Worm (Caenorhabditis elegans): ENCODE results near the gene C07B5.8.

The C07B5.8 gene

DNA sequence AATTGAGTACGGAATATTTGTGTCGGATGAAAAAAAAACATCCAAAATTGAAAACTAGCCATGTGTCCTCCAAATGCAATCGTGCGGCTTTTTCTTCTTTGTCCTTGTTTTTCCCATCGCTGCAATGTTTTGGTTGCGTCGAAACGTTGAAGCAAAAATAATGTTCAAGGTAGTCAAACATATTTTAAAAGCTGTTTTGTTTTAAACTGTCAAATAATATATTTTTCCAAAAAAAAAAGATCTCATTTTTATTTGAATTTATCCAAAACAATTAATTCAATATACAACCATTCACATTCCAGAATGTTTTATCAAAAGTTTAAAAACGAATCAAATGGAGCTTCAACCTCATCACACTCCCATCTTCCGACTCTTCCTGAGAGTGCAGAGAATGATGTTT, 17.8 kb downstream of the C07B5.8 start, which contains the start of gene C07B5.6:
Gene C07B5.6 (plus strand): TSS at position 301 of the 400 bp plus-strand sequence.
- no peak for TF ChIP-seq dao-5 (tag; optimal IDR thresholded peaks at IDR 0.05)
- TF ChIP-seq him-1 (tag; optimal IDR thresholded peaks at IDR 0.05), result no peak
- TF ChIP-seq W03F9.2 (tag; optimal IDR thresholded peaks at IDR 0.05), result no peak

DNA sequence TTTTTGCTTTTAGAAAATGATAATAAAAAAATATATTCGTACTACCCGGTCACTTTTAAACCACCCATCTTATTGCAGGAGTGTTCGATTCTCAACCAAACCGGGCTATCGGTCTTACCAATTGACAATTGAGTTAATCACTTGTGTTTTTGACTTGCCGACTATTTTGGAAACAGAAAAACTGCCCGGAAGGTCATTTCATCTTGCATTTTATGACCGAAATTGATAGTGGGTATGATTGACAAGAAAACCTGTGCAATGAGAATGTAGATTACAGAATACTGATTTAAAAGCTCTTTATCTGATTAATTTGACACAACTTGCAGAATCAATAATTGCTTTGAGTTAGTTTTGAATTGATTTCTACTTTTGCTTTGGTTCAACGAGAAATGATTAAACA, 19.5 kb downstream of the C07B5.8 start, which contains the start of gene C07B5.2:
Gene C07B5.2 (minus strand): TSS at position 101 of the 400 bp plus-strand sequence.
- TF ChIP-seq him-1 (tag; optimal IDR thresholded peaks at IDR 0.05), result no peak
- TF ChIP-seq dao-5 (tag; optimal IDR thresholded peaks at IDR 0.05), result no peak
- no peak for TF ChIP-seq W03F9.2 (tag; optimal IDR thresholded peaks at IDR 0.05)

DNA sequence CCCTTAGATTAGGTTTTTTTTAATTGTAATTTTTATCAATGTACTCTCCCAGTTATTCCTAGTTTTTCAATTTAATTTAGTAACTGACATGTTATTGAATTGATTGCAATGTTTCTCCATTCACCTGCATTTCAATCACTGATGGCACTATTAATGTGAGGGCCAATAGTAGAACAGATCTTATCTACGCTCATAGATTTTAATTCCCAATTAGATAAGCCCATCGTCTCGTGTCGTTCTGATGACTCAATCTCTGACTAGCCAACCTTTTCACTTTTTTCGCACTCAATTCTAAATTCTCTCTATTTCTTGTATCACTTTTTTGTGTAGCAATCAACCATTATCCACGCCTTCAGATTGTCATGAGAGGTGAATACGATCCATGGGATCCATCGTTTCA, 24.1 kb downstream of the C07B5.8 start:
- no peak for TF ChIP-seq dao-5 (tag; optimal IDR thresholded peaks at IDR 0.05)
- no peak for TF ChIP-seq him-1 (tag; optimal IDR thresholded peaks at IDR 0.05)
- no peak for TF ChIP-seq W03F9.2 (tag; optimal IDR thresholded peaks at IDR 0.05)

DNA sequence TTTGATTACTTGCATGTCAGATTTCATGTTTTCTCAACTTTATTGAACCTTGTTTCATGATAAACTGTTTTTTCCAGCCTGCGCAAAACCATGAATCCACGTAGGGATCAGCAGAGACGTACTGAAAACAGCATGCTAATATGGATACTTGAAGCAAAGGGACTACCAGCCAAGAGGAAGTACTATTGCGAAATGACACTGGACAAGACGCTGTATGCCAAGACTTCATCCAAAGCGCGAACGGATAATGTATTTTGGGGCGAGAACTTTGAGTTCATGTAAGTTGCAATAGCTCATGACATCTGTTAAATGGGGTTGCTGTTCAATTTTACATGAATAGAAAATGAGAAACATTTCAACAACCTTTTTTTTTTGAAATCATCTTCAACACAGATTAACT, 26.1 kb downstream of the C07B5.8 start:
- TF ChIP-seq dao-5 (tag; optimal IDR thresholded peaks at IDR 0.05) (no peak), W03F9.2 (tag; optimal IDR thresholded peaks at IDR 0.05) (no peak), him-1 (tag; optimal IDR thresholded peaks at IDR 0.05) (no peak)

DNA sequence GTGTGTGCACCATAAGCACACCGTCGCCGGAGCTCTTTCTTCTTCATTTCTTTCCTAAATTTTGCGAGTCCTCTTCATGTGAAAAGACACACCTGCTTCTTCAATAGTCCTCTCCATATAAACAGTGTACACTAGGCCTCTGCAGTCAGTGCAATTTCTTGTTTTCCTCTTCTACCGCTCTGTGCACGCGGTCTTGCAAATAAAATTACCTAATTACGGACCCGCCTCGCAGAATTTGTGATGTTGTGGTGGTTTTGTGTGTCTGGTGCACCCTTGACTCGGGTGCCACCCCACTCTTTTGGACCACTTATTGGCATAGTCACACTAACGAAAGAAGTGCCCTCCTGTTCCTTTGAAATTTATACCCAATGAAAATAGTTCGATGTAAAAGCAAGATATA, 26.6 kb downstream of the C07B5.8 start:
- TF ChIP-seq dao-5 (tag; optimal IDR thresholded peaks at IDR 0.05) (no peak), him-1 (tag; optimal IDR thresholded peaks at IDR 0.05) (no peak), W03F9.2 (tag; optimal IDR thresholded peaks at IDR 0.05) (no peak)

DNA sequence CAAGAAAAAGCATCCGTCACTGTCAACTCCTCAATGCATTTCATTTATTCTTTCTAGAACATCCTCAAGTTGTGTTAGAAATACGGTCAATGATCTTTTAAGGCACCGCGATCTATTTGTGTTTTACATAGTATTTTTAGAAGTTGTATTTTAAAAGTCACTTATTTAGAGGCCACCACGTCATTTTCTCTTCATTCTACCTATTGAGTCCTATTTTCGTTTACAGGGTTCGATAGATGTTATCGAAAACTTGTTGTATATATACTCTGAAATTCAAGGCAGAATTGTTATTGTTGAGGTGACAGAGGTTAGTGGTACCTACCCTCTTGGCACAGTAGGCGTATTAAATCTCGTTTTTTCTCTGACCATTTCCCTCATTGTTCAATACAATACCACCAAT, 27.0 kb downstream of the C07B5.8 start:
- TF ChIP-seq dao-5 (tag; optimal IDR thresholded peaks at IDR 0.05) (no peak), W03F9.2 (tag; optimal IDR thresholded peaks at IDR 0.05) (no peak), him-1 (tag; optimal IDR thresholded peaks at IDR 0.05) (no peak)

DNA sequence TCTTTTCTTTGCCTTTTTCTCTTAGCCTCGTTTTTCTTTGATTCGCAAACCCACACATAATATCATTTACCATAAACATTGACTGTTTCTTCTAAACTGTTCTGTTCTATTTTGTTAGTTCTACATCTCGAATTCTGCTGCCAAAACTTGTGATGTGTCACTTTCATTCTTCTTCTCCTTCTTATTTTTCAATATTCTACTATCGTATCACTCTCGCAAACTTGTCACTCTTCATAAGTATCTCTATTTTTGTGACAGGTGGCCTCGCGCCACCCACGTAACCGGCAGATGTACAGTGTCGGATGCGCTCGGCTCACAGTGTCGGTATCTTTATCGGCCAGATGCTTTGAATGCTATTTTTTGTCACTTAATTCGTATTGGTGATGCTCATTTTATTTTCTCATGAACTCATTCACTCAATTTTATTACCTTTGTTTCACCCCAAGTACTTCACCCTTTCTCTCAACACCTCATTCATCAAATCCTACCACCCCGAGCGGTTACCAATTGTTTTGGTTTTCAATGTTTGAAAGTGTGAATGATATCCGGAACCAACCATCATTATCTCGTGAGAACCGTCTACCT, 28.0 kb downstream of the C07B5.8 start:
- TF ChIP-seq him-1 (tag; optimal IDR thresholded peaks at IDR 0.05) (no peak), W03F9.2 (tag; optimal IDR thresholded peaks at IDR 0.05) (no peak), dao-5 (tag; optimal IDR thresholded peaks at IDR 0.05) (no peak)

DNA sequence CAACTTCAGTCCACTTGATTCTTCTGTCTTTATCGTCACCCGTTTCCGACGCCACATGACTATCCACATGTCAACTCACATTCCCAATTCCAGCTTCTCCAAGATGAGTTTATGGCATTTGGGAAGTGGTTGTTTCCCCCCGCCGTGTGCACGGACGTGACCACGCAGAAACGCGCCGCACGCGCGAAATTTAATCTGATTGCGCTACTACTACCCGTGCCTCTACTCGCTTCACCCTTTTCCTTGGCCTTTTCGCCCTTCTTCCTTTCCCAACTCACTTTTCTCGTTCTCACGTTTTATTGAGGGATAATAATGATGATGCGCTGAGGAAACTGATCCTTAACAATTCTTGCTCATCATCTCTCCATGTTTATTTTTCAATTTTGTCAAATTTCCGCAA, 30.2 kb downstream of the C07B5.8 start:
- TF ChIP-seq W03F9.2 (tag; optimal IDR thresholded peaks at IDR 0.05) (no peak), him-1 (tag; optimal IDR thresholded peaks at IDR 0.05) (no peak), dao-5 (tag; optimal IDR thresholded peaks at IDR 0.05) (no peak)

DNA sequence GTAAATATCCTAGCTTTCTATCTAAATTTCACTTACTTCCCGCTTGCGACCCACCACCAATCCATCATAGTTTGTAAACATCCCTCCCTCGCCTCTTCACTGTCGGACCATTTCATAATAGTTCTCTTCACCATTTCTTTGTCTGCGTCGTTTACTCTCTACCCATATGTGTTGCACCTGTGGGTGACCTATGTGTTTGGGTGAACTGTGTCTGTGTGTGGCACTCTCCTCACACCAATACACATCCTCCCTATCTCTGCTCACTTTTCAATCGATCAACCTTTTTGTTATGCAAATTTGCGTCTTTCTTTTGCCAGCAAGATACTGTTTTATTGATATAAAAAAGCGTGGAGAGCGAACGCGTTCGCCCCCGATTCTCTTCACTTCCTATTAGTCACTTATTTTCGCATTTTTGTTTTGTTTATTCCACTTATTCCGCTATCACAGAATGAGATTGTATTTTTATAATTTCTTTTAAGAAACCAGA, 31.6 kb downstream of the C07B5.8 start:
- TF ChIP-seq W03F9.2 (tag; optimal IDR thresholded peaks at IDR 0.05), result no peak
- no peak for TF ChIP-seq him-1 (tag; optimal IDR thresholded peaks at IDR 0.05)
- TF ChIP-seq dao-5 (tag; optimal IDR thresholded peaks at IDR 0.05), result no peak

DNA sequence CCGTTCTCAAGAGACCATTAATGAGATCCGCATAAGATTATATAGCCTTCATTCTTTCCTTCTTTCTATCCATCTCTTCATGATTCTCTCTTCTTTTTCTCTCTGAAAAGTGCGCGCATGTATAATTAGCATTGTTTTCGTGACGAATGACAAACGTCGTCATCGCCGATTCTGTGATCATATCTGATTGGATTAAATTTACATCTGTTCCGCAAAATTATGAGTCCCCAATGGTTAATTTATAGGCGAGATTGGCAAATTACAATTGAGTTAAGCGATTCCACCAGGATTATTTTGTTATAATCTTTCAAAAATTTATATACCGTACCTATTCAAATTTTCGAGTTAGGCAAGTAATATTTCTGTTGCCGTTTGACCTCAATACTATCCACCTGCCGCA, 32.3 kb downstream of the C07B5.8 start:
- TF ChIP-seq him-1 (tag; optimal IDR thresholded peaks at IDR 0.05) (no peak), W03F9.2 (tag; optimal IDR thresholded peaks at IDR 0.05) (no peak), dao-5 (tag; optimal IDR thresholded peaks at IDR 0.05) (no peak)

DNA sequence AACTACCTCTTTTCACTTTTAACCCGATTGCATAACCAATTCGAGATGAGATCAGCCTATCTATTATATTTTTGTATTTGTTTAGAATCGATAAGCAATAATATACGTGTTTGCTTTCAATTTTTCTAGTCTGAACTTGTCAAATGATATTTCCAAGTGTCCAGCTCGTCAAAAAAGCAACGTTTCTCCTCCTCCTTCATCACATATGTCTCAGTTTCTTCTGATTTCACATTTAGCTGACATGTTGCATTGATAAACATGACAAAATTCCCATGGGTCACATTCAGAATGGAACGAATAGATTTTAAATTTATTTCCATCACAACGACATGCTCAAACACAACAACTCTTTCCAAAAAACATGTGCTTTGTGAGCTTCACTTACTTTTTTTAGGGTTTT, 37.2 kb downstream of the C07B5.8 start:
- no peak for TF ChIP-seq W03F9.2 (tag; optimal IDR thresholded peaks at IDR 0.05)
- TF ChIP-seq him-1 (tag; optimal IDR thresholded peaks at IDR 0.05), result no peak
- no peak for TF ChIP-seq dao-5 (tag; optimal IDR thresholded peaks at IDR 0.05)

DNA sequence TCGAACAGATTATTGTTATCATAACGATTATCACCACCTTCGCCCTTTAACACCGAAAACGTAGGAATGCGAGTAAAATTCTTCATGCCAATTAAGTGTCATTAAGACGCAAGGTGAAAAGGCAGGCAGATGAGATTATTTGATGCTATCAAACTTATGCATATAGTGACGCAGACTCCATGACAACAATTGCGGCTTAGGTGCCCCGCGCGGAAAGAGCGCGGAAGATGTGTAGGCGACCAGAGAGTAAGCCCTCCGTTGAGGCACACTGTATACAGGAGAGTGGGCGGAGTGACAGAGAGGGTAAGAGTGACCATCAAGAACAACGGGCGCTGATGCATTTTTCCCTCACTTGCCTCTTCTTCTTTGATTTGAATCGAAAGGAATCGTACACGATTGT, 41.9 kb downstream of the C07B5.8 start:
- TF ChIP-seq W03F9.2 (tag; optimal IDR thresholded peaks at IDR 0.05), result no peak
- no peak for TF ChIP-seq dao-5 (tag; optimal IDR thresholded peaks at IDR 0.05)
- TF ChIP-seq him-1 (tag; optimal IDR thresholded peaks at IDR 0.05), result no peak

DNA sequence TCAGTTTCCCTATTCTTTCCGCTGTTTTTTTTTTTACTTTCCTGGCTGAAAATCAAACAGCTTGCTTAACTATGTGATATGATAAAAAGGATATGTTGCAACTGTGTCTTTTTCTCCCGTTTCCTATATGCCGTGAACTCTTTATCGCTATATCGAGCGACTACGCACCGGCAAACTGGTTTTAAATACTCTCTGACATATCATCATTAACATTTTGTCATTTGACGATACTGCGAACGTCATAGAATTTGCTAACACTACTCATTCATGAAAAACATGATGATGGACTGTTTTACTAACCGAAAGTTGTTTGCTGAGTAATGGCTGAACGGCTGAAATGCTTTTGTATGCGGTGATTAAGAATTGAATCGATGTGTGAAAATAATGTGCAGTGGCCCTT, 45.1 kb downstream of the C07B5.8 start:
- TF ChIP-seq dao-5 (tag; optimal IDR thresholded peaks at IDR 0.05) (no peak), him-1 (tag; optimal IDR thresholded peaks at IDR 0.05) (no peak), W03F9.2 (tag; optimal IDR thresholded peaks at IDR 0.05) (no peak)

DNA sequence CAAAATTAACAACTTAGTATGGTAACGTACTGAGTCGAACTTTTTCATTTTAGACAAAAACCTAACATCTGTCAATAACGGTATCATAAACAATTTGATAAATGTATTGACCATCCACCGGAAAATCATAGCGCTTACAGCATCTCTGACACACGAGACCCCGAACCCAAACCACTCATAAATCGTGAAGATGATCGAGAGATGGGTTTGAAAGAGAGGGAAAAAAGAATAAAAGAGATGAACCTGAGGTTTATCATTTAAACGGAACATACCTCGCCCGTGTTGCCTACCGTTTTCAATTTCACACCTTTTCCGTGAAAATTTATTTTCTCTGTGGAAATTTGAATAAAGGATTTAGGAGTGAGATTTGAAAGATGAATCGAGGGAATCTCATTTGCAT, 47.0 kb downstream of the C07B5.8 start:
- TF ChIP-seq W03F9.2 (tag; optimal IDR thresholded peaks at IDR 0.05), result no peak
- TF ChIP-seq dao-5 (tag; optimal IDR thresholded peaks at IDR 0.05), result no peak
- TF ChIP-seq him-1 (tag; optimal IDR thresholded peaks at IDR 0.05), result no peak
